Fruit fly (Drosophila melanogaster) whole organism, embryonic: ENCODE measurements around the gene CG10738.

ENCODE experiments used
- Ada2b ChIP-seq: fragments of 200-800 bp; sonication (Bioruptor generic); IDR thresholded peaks from 2 replicates; pipeline ENCODE4 v1.3.6; 2022; ENCODE audit warnings: missing biosample characterization, missing genetic modification characterization
- BEAF-32 ChIP-seq: fragments of 200-800 bp; sonication (Bioruptor generic); optimal IDR thresholded peaks from 3 replicates; lab custom pipeline; 2017; ENCODE audit warnings: missing biosample characterization, missing genetic modification characterization, mild to moderate bottlenecking, moderate library complexity, missing genetic modification reagents
- C15 ChIP-seq: fragments of 200-800 bp; sonication (Bioruptor generic); IDR thresholded peaks from 3 replicates; pipeline ENCODE4 v1.3.6; 2022; ENCODE audit warnings: missing biosample characterization, missing genetic modification characterization
- CG10267 ChIP-seq: fragments of 200-800 bp; sonication (Bioruptor generic); optimal IDR thresholded peaks from 2 replicates; lab custom pipeline; 2018; ENCODE audit warnings: missing biosample characterization, mild to moderate bottlenecking, missing genetic modification characterization, moderate library complexity
- CG10543 ChIP-seq: fragments of 200-800 bp; sonication (Bioruptor generic); optimal IDR thresholded peaks from 3 replicates; lab custom pipeline; 2017; ENCODE audit warnings: missing biosample characterization, mild to moderate bottlenecking, missing genetic modification characterization, moderate library complexity
- CG12391 ChIP-seq: fragments of 200-800 bp; sonication (Bioruptor generic); optimal IDR thresholded peaks from 3 replicates; lab custom pipeline; 2018; ENCODE audit warnings: missing biosample characterization, mild to moderate bottlenecking, missing genetic modification characterization, moderate library complexity
- CG12744 ChIP-seq: fragments of 200-800 bp; sonication (Bioruptor generic); optimal IDR thresholded peaks from 2 replicates; lab custom pipeline; 2016; ENCODE audit warnings: missing biosample characterization, missing genetic modification characterization
- CG13296 ChIP-seq: fragments of 200-800 bp; sonication (Bioruptor generic); optimal IDR thresholded peaks from 3 replicates; lab custom pipeline; 2018; ENCODE audit warnings: missing biosample characterization, mild to moderate bottlenecking, missing genetic modification characterization
- CG15269 ChIP-seq: fragments of 200-800 bp; sonication (Bioruptor generic); optimal IDR thresholded peaks from 2 replicates; lab custom pipeline; 2018; ENCODE audit warnings: missing biosample characterization, mild to moderate bottlenecking, missing genetic modification characterization, moderate library complexity
- CG16779 ChIP-seq: fragments of 200-800 bp; sonication (Bioruptor generic); IDR thresholded peaks from 2 replicates; pipeline ENCODE4 v1.3.6; 2022; ENCODE audit warnings: missing biosample characterization, missing genetic modification characterization
- CG17568 ChIP-seq: fragments of 200-800 bp; sonication (Bioruptor generic); optimal IDR thresholded peaks from 2 replicates; lab custom pipeline; 2018; ENCODE audit warnings: missing biosample characterization, mild to moderate bottlenecking, missing genetic modification characterization, moderate library complexity
- CG18011 ChIP-seq: fragments of 200-800 bp; sonication (Bioruptor generic); optimal IDR thresholded peaks from 2 replicates; lab custom pipeline; 2017; ENCODE audit warnings: missing biosample characterization, missing genetic modification characterization, mild to moderate bottlenecking, moderate library complexity, missing genotype
- CG2678 ChIP-seq: fragments of 200-800 bp; sonication (Bioruptor generic); optimal IDR thresholded peaks from 3 replicates; lab custom pipeline; 2019; ENCODE audit warnings: missing biosample characterization, mild to moderate bottlenecking, missing genetic modification characterization, moderate library complexity
- CG2712 ChIP-seq: fragments of 200-800 bp; optimal IDR thresholded peaks from 3 replicates; lab custom pipeline; 2019; ENCODE audit warnings: missing biosample characterization, mild to moderate bottlenecking, missing genetic modification characterization, moderate library complexity
- CG3281 ChIP-seq: fragments of 200-800 bp; sonication (Bioruptor generic); optimal IDR thresholded peaks from 3 replicates; lab custom pipeline; 2017; ENCODE audit warnings: missing biosample characterization, mild to moderate bottlenecking, missing genetic modification characterization
- CG3838 ChIP-seq: fragments of 200-800 bp; sonication (Bioruptor generic); optimal IDR thresholded peaks from 3 replicates; lab custom pipeline; 2016; ENCODE audit warnings: missing biosample characterization, missing genetic modification characterization
- CG4617 ChIP-seq: fragments of 200-800 bp; sonication (Bioruptor generic); optimal IDR thresholded peaks from 3 replicates; lab custom pipeline; 2016; ENCODE audit warnings: missing biosample characterization, missing genetic modification characterization, borderline replicate concordance
- CG6683 ChIP-seq: fragments of 200-800 bp; sonication (Bioruptor generic); optimal IDR thresholded peaks from 2 replicates; lab custom pipeline; 2017; ENCODE audit warnings: missing biosample characterization, mild to moderate bottlenecking, missing genetic modification characterization, missing genetic modification reagents
- CG6689 ChIP-seq: fragments of 200-800 bp; sonication (Bioruptor generic); IDR thresholded peaks from 2 replicates; pipeline ENCODE4 v1.3.6; 2022; ENCODE audit warnings: missing biosample characterization, missing genetic modification characterization
- CG7357 ChIP-seq: fragments of 200-800 bp; sonication (Bioruptor generic); IDR thresholded peaks from 3 replicates; pipeline ENCODE4 v1.3.6; 2022; ENCODE audit warnings: missing biosample characterization, missing genetic modification characterization
- CG9609 ChIP-seq: fragments of 200-800 bp; sonication (Bioruptor generic); optimal IDR thresholded peaks from 3 replicates; lab custom pipeline; 2016; ENCODE audit warnings: missing biosample characterization, missing genetic modification characterization
- CTCF ChIP-seq: fragments of 200-800 bp; sonication (Bioruptor generic); optimal IDR thresholded peaks from 2 replicates; lab custom pipeline; 2017; ENCODE audit warnings: missing biosample characterization, mild to moderate bottlenecking, missing genetic modification characterization, moderate library complexity
- Chrac-16 ChIP-seq: fragments of 200-800 bp; sonication (Bioruptor generic); optimal IDR thresholded peaks from 3 replicates; lab custom pipeline; 2016; ENCODE audit warnings: missing biosample characterization, missing genetic modification characterization
- CoRest ChIP-seq: fragments of 200-800 bp; sonication (Bioruptor generic); optimal IDR thresholded peaks from 3 replicates; lab custom pipeline; 2018; ENCODE audit warnings: missing biosample characterization, mild to moderate bottlenecking, missing genetic modification characterization, moderate library complexity
- Dfd ChIP-seq, 2 experiments: fragments of >200 bp; optimal IDR thresholded peaks; 2 replicates each; lab custom pipeline; 2017; ENCODE audit warnings: missing biosample characterization in 2 of 2, missing genetic modification characterization in 2 of 2
- Dref ChIP-seq: fragments of 200-800 bp; sonication (Bioruptor generic); IDR thresholded peaks from 2 replicates; pipeline ENCODE4 v1.3.6; 2022; ENCODE audit warnings: missing biosample characterization, missing genetic modification characterization
- E2f2 ChIP-seq: fragments of 200-800 bp; sonication (Bioruptor generic); IDR thresholded peaks from 2 replicates; pipeline ENCODE4 v1.3.6; 2022; ENCODE audit warnings: missing biosample characterization, missing genetic modification characterization
- HHEX ChIP-seq: fragments of 200-800 bp; sonication (Bioruptor generic); optimal IDR thresholded peaks from 3 replicates; lab custom pipeline; 2017; ENCODE audit warnings: missing biosample characterization, mild to moderate bottlenecking, missing genetic modification characterization, missing genetic modification reagents
- Hr78 ChIP-seq, 2 experiments: fragments of 200-800 bp in 1 of 2; fragments of >200 bp in 1 of 2; sonication (Bioruptor generic) in 1 of 2; optimal IDR thresholded peaks; 2 replicates each; lab custom pipeline; 2017 to 2019; ENCODE audit warnings: missing biosample characterization in 2 of 2, missing genetic modification characterization in 2 of 2, mild to moderate bottlenecking in 1 of 2, moderate library complexity in 1 of 2
- MBD-R2 ChIP-seq: fragments of 200-800 bp; sonication (Bioruptor generic); IDR thresholded peaks from 2 replicates; pipeline ENCODE4 v1.3.6; 2022; ENCODE audit warnings: missing biosample characterization, missing genetic modification characterization
- MTF-1 ChIP-seq: fragments of 200-800 bp; sonication (Bioruptor generic); optimal IDR thresholded peaks from 2 replicates; lab custom pipeline; 2018; ENCODE audit warnings: missing biosample characterization, mild to moderate bottlenecking, missing genetic modification characterization, borderline replicate concordance
- Med ChIP-seq: fragments of 200-800 bp; sonication (Bioruptor generic); peaks from one replicate; lab custom pipeline; 2016; ENCODE audit warnings: missing biosample characterization, missing genetic modification characterization, mild to moderate bottlenecking, inconsistent platforms, moderate library complexity
- Pdp1 ChIP-seq, 2 experiments: fragments of 200-800 bp; sonication (Bioruptor generic); optimal IDR thresholded peaks; 3 replicates each; lab custom pipeline; 2016; ENCODE audit warnings: missing biosample characterization in 2 of 2, missing genetic modification characterization in 2 of 2, mild to moderate bottlenecking in 1 of 2, moderate library complexity in 1 of 2
- bsh ChIP-seq, 2 experiments: fragments of 200-800 bp; sonication (Bioruptor generic); optimal IDR thresholded peaks; 2 replicates each; lab custom pipeline; 2017 to 2018; ENCODE audit warnings: mild to moderate bottlenecking in 2 of 2, missing biosample characterization in 2 of 2, missing genetic modification characterization in 2 of 2, moderate library complexity in 1 of 2
- crol ChIP-seq: fragments of 200-800 bp; sonication (Bioruptor generic); IDR thresholded peaks from 2 replicates; pipeline ENCODE4 v1.3.6; 2022; ENCODE audit warnings: missing biosample characterization, missing genetic modification characterization
- dmrt99B ChIP-seq: fragments of 200-800 bp; sonication (Bioruptor generic); optimal IDR thresholded peaks from 2 replicates; lab custom pipeline; 2018; ENCODE audit warnings: missing biosample characterization, mild to moderate bottlenecking, missing genetic modification characterization, moderate library complexity
- ewg ChIP-seq: fragments of 200-800 bp; sonication (Bioruptor generic); optimal IDR thresholded peaks from 3 replicates; lab custom pipeline; 2017; ENCODE audit warnings: mild to moderate bottlenecking, missing biosample characterization, missing genetic modification reagents, missing genetic modification characterization
- fd64A ChIP-seq: fragments of 200-800 bp; sonication (Bioruptor generic); optimal IDR thresholded peaks from 3 replicates; lab custom pipeline; 2018; ENCODE audit warnings: missing biosample characterization, mild to moderate bottlenecking, missing genetic modification characterization
- ftz-f1 ChIP-seq: fragments of 200-800 bp; sonication (Bioruptor generic); optimal IDR thresholded peaks from 2 replicates; lab custom pipeline; 2016; ENCODE audit warnings: missing biosample characterization, missing genetic modification characterization
- hbn ChIP-seq: fragments of 200-800 bp; sonication (Bioruptor generic); IDR thresholded peaks from 2 replicates; pipeline ENCODE4 v1.3.6; 2022; ENCODE audit warnings: missing biosample characterization, missing genetic modification characterization; ENCODE audit not compliant: partially characterized antibody
- hth ChIP-seq: fragments of >200 bp; optimal IDR thresholded peaks from 2 replicates; lab custom pipeline; 2017; ENCODE audit warnings: inconsistent platforms
- jigr1 ChIP-seq: fragments of 200-800 bp; sonication (Bioruptor generic); IDR thresholded peaks from 3 replicates; pipeline ENCODE4 v1.3.6; 2022; ENCODE audit warnings: missing biosample characterization, missing genetic modification characterization
- jumu ChIP-seq: fragments of 200-800 bp; sonication (Bioruptor generic); optimal IDR thresholded peaks from 3 replicates; lab custom pipeline; 2016; ENCODE audit warnings: missing biosample characterization, missing genetic modification characterization
- kni ChIP-seq: fragments of 200-800 bp; sonication (Bioruptor generic); optimal IDR thresholded peaks from 3 replicates; lab custom pipeline; 2017; ENCODE audit warnings: mild to moderate bottlenecking, missing biosample characterization, missing genetic modification reagents, missing genetic modification characterization
- knrl ChIP-seq: fragments of 200-800 bp; sonication (Bioruptor generic); IDR thresholded peaks from 3 replicates; pipeline ENCODE4 v1.3.6; 2022; ENCODE audit warnings: missing biosample characterization, missing genetic modification characterization; ENCODE audit not compliant: partially characterized antibody
- nom ChIP-seq: fragments of 200-800 bp; sonication (Bioruptor generic); optimal IDR thresholded peaks from 2 replicates; lab custom pipeline; 2017; ENCODE audit warnings: missing biosample characterization, missing genetic modification characterization, mild to moderate bottlenecking, moderate library complexity, missing genetic modification reagents
- odd ChIP-seq: fragments of 200-800 bp; sonication (Bioruptor generic); optimal IDR thresholded peaks from 2 replicates; lab custom pipeline; 2017; ENCODE audit warnings: missing biosample characterization, mild to moderate bottlenecking, missing genetic modification characterization
- slp2 ChIP-seq: fragments of 200-800 bp; sonication (Bioruptor generic); optimal IDR thresholded peaks from 2 replicates; lab custom pipeline; 2016; ENCODE audit warnings: missing biosample characterization, missing genetic modification characterization
- sqz ChIP-seq: fragments of 200-800 bp; sonication (Bioruptor generic); optimal IDR thresholded peaks from 3 replicates; lab custom pipeline; 2018; ENCODE audit warnings: missing biosample characterization, mild to moderate bottlenecking, missing genetic modification characterization
- usp ChIP-seq: fragments of >200 bp; optimal IDR thresholded peaks from 2 replicates; lab custom pipeline; 2017; ENCODE audit warnings: missing biosample characterization, missing genetic modification characterization

Gene CG10738

DNA sequence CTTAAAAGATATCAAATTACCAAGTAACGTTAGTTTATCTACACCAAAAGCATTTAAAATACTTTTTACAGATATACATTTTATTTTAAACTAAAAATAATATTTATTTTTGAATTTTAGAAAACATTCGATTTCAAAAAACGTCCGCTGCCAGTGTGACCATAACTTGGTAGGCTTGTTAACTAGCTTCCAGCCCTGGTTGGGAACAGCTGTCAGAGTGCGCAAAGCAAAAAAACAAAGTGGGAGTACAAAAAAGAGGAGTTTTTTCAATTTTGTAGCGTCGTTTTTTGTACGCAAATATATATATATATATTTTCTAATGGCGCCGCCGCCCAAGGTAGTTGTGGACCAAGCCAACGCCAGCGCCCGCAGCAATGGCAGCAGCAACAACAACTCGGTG lies 8.2 kb upstream of the CG10738 start, which contains the start of gene cmb (continued):
- TF ChIP-seq nom: peak; percentile 93
- peak; percentile 96 for TF ChIP-seq MBD-R2
- TF ChIP-seq fd64A (GFP tag; lab: Kevin White, UChicago): no peak
- peak in 1 of 2 experiments; percentile 95 for TF ChIP-seq bsh (GFP tag; optimal IDR thresholded peaks at IDR 0.05; lab: Kevin White, UChicago)
- TF ChIP-seq sqz (GFP tag; lab: Kevin White, UChicago): peak; percentile 88
- peak; percentile 43 for TF ChIP-seq CTCF
- TF ChIP-seq slp2 (GFP tag; lab: Kevin White, UChicago): no peak
- TF ChIP-seq CG4617 (GFP tag; lab: Kevin White, UChicago): peak; percentile 39
- TF ChIP-seq CG10267 (tag; lab: Kevin White, UChicago): peak; percentile 19
- TF ChIP-seq CoRest (tag; lab: Kevin White, UChicago): peak; percentile 18
- peak; percentile 83 for TF ChIP-seq E2f2 (GFP tag; lab: Robert Waterston, UW)
- TF ChIP-seq BEAF-32 (GFP tag; lab: Kevin White, UChicago): peak; percentile 15
- TF ChIP-seq CG3281 (GFP tag; lab: Kevin White, UChicago): peak; percentile 52
- TF ChIP-seq ewg (GFP tag; lab: Kevin White, UChicago): peak; percentile 60
- TF ChIP-seq Dref (GFP tag; lab: Robert Waterston, UW): 0 out of 2 replicates have a peak, but pooled peaks have one; percentile 22
- peak; percentile 9 for TF ChIP-seq CG12391 (tag; lab: Kevin White, UChicago)

DNA sequence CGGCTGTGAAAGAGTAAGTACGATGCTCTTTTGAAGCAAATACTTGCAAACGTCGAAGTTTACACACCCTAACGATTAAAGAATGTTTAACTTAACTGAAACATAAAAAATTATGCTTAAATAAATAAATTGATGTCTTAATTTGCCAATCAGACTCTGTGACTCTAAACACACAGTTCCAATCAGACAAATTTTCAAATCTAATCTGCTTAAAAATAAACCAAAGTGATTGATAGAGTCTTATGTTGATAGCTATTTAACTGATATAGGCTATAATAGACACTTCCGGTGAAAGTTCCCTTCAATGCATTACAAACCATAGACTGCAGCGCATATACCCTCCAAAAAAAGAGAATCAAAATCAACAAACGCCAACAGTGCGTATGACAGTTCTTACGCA lies 992 bp downstream of the CG10738 start:
- no peak for TF ChIP-seq odd (GFP tag; lab: Kevin White, UChicago)
- no peak for TF ChIP-seq Hr78 (GFP tag; optimal IDR thresholded peaks at IDR 0.05; lab: Kevin White, UChicago)
- TF ChIP-seq CG9609 (GFP tag; lab: Kevin White, UChicago): no peak
- no peak for TF ChIP-seq CG13296 (GFP tag; lab: Kevin White, UChicago)
- TF ChIP-seq CG3838 (GFP tag; lab: Kevin White, UChicago): no peak
- TF ChIP-seq CG17568 (GFP tag; lab: Kevin White, UChicago): no peak
- TF ChIP-seq CG15269 (tag; lab: Kevin White, UChicago): peak; percentile 31
- TF ChIP-seq CG2712: no peak
- no peak for TF ChIP-seq crol (GFP tag; lab: Robert Waterston, UW)
- no peak for TF ChIP-seq C15 (GFP tag; lab: Robert Waterston, UW)
- no peak for TF ChIP-seq kni
- TF ChIP-seq CG6689 (GFP tag; lab: Robert Waterston, UW): no peak
- TF ChIP-seq usp (GFP tag; lab: Kevin White, UChicago): no peak
- TF ChIP-seq knrl (GFP tag; lab: Robert Waterston, UW): no peak
- no peak for TF ChIP-seq CG18011 (GFP tag; lab: Kevin White, UChicago)
- TF ChIP-seq Pdp1 (GFP tag; optimal IDR thresholded peaks at IDR 0.05; lab: Kevin White, UChicago): peak in 1 of 2 experiments; percentile 81
- no peak for TF ChIP-seq Chrac-16
- no peak for TF ChIP-seq Dfd (GFP tag; optimal IDR thresholded peaks at IDR 0.05; lab: Kevin White, UChicago)
- no peak for TF ChIP-seq MTF-1 (GFP tag; lab: Kevin White, UChicago)
- TF ChIP-seq hth: no peak
- no peak for TF ChIP-seq CG6683 (GFP tag; lab: Kevin White, UChicago)
- no peak for TF ChIP-seq CG10543 (GFP tag; lab: Kevin White, UChicago)
- no peak for TF ChIP-seq ftz-f1
- no peak for TF ChIP-seq HHEX (GFP tag; lab: Kevin White, UChicago)
- TF ChIP-seq dmrt99B (tag; lab: Kevin White, UChicago): peak; percentile 42
- TF ChIP-seq Med (GFP tag; lab: Kevin White, UChicago): peak; percentile 70
- no peak for TF ChIP-seq jigr1 (GFP tag; lab: Robert Waterston, UW)
- TF ChIP-seq CG12744 (GFP tag; lab: Kevin White, UChicago): no peak
- no peak for TF ChIP-seq CG16779 (GFP tag; lab: Robert Waterston, UW)
- no peak for TF ChIP-seq hbn (GFP tag; lab: Robert Waterston, UW)
- TF ChIP-seq jumu (GFP tag; lab: Kevin White, UChicago): no peak
- no peak; the same call in 1 of the 2 replicates for TF ChIP-seq Ada2b (GFP tag; lab: Robert Waterston, UW)
- TF ChIP-seq CG2678 (tag; lab: Kevin White, UChicago): peak; percentile 38
- TF ChIP-seq CG7357 (GFP tag; lab: Robert Waterston, UW): no peak
